Fruit fly (Drosophila melanogaster) S2 (cell line): ENCODE data around the gene Gr22f.

Experiments
- CG8478 ChIP-seq: fragments of >200 bp; optimal IDR thresholded peaks from 2 replicates; lab custom pipeline; 2018
- CTCF ChIP-seq, 2 experiments: fragments of >200 bp; optimal IDR thresholded peaks; 2 replicates each; lab custom pipeline; 2018

- TF ChIP-seq CG8478 (lab: Kevin White, UChicago) (no peak), CTCF (optimal IDR thresholded peaks at IDR 0.05; lab: Kevin White, UChicago) (no peak)
These were observed 36.9 kb upstream of the Gr22f start, which contains the start of gene Gr22b for dm6 chr2L:1793168-1793567.
